Worm (Caenorhabditis elegans) whole organism, L1 larva: ENCODE results near the gene F59B2.9.

Experiments
- ceh-82 ChIP-seq, 3 experiments: fragments of 150-350 bp in 1 of 3; sonication (generic microtip) in 2 of 3; optimal IDR thresholded peaks; 2 replicates each; lab custom pipeline; 2014 to 2017; ENCODE audit warnings: missing biosample characterization in 3 of 3, missing genetic modification characterization in 3 of 3
- lin-39 ChIP-seq: fragments of 150-350 bp; optimal IDR thresholded peaks from 2 replicates; lab custom pipeline; 2014; ENCODE audit warnings: missing biosample characterization, missing genetic modification reagents, missing genetic modification characterization
- mef-2 ChIP-seq: fragments of 150-350 bp; optimal IDR thresholded peaks from 2 replicates; lab custom pipeline; 2014; ENCODE audit warnings: missing biosample characterization, missing genetic modification characterization
- nhr-11 ChIP-seq: fragments of 150-350 bp; optimal IDR thresholded peaks from 2 replicates; lab custom pipeline; 2014; ENCODE audit warnings: missing biosample characterization, missing genetic modification characterization
- nhr-28 ChIP-seq: fragments of 150-350 bp; optimal IDR thresholded peaks from 2 replicates; lab custom pipeline; 2014; ENCODE audit warnings: missing biosample characterization, missing genetic modification characterization
- pqm-1 ChIP-seq: sonication (generic microtip); optimal IDR thresholded peaks from 3 replicates; lab custom pipeline; 2017; ENCODE audit warnings: missing biosample characterization, missing genetic modification characterization
- skn-1 ChIP-seq: fragments of 150-350 bp; optimal IDR thresholded peaks from 2 replicates; lab custom pipeline; 2014; ENCODE audit warnings: missing biosample characterization, missing genetic modification characterization
- sptf-1 ChIP-seq: fragments of 150-350 bp; optimal IDR thresholded peaks from 2 replicates; lab custom pipeline; 2014; ENCODE audit warnings: missing biosample characterization, missing genetic modification characterization
- unc-62 ChIP-seq: fragments of 150-350 bp; optimal IDR thresholded peaks from 2 replicates; lab custom pipeline; 2014; ENCODE audit warnings: missing biosample characterization, missing genetic modification reagents, missing genetic modification characterization
- ztf-11 ChIP-seq, 2 experiments: sonication (generic microtip); optimal IDR thresholded peaks; 2 replicates each; lab custom pipeline; 2016 to 2017; ENCODE audit warnings: missing genetic modification characterization in 2 of 2, missing biosample characterization in 1 of 2, missing compliant biosample characterization in 1 of 2

ce11 chrIII:8988061-8988460 lies 24.1 kb downstream of the F59B2.9 start:
- TF ChIP-seq ztf-11 (tag; optimal IDR thresholded peaks at IDR 0.05; lab: Kevin White, UChicago) (no peak), lin-39 (tag; lab: Kevin White, UChicago) (no peak), nhr-11 (tag; lab: Kevin White, UChicago) (no peak), unc-62 (GFP tag; lab: Kevin White, UChicago) (no peak), nhr-28 (tag; lab: Kevin White, UChicago) (no peak), mef-2 (tag; lab: Kevin White, UChicago) (no peak), ceh-82 (tag; optimal IDR thresholded peaks at IDR 0.05; lab: Kevin White, UChicago) (no peak), skn-1 (no peak), pqm-1 (tag; lab: Kevin White, UChicago) (no peak), sptf-1 (tag; lab: Kevin White, UChicago) (no peak)
